Fruit fly (Drosophila melanogaster) whole organism, pupa: Measurements from ENCODE around the gene CG5290.

Experiments used
- CG10348 ChIP-seq: fragments of 200-800 bp; sonication (Bioruptor generic); IDR thresholded peaks from 2 replicates; pipeline ENCODE4 v1.3.6; 2022; ENCODE audit warnings: missing biosample characterization, missing genetic modification characterization
- CG12605 ChIP-seq: fragments of 200-800 bp; sonication (Bioruptor generic); IDR thresholded peaks from 2 replicates; pipeline ENCODE4 v1.3.6; 2022; ENCODE audit warnings: missing biosample characterization, missing genetic modification characterization
- CG13204 ChIP-seq: fragments of 200-800 bp; sonication (Bioruptor generic); optimal IDR thresholded peaks from 2 replicates; lab custom pipeline; 2018; ENCODE audit warnings: missing biosample characterization, mild to moderate bottlenecking, missing genetic modification characterization, moderate library complexity
- CG14655 ChIP-seq: fragments of 200-800 bp; sonication (Bioruptor generic); optimal IDR thresholded peaks from 3 replicates; lab custom pipeline; 2017; ENCODE audit warnings: mild to moderate bottlenecking, missing biosample characterization, missing genetic modification reagents, missing genetic modification characterization
- CG15710 ChIP-seq: fragments of 200-800 bp; sonication (Bioruptor generic); optimal IDR thresholded peaks from 2 replicates; lab custom pipeline; 2018; ENCODE audit warnings: missing biosample characterization, mild to moderate bottlenecking, missing genetic modification characterization, moderate library complexity
- CG17806 ChIP-seq: fragments of 200-800 bp; sonication (Bioruptor generic); optimal IDR thresholded peaks from 2 replicates; lab custom pipeline; 2018; ENCODE audit warnings: missing biosample characterization, mild to moderate bottlenecking, missing genetic modification characterization, moderate library complexity
- CG32121 ChIP-seq: fragments of 200-800 bp; sonication (Bioruptor generic); IDR thresholded peaks from 2 replicates; pipeline ENCODE4 v1.3.6; 2022; ENCODE audit warnings: missing biosample characterization, missing genetic modification characterization
- CG34367 ChIP-seq: fragments of 200-800 bp; sonication (Bioruptor generic); optimal IDR thresholded peaks from 2 replicates; lab custom pipeline; 2018; ENCODE audit warnings: missing biosample characterization, mild to moderate bottlenecking, missing genetic modification characterization
- CG4496 ChIP-seq: fragments of 200-800 bp; sonication (Bioruptor generic); IDR thresholded peaks from 3 replicates; pipeline ENCODE4 v1.3.6; 2022; ENCODE audit warnings: missing biosample characterization, missing genetic modification characterization
- CG8159 ChIP-seq: fragments of 200-800 bp; sonication (Bioruptor generic); optimal IDR thresholded peaks from 3 replicates; lab custom pipeline; 2018; ENCODE audit warnings: missing biosample characterization, mild to moderate bottlenecking, missing genetic modification characterization, moderate library complexity
- CG8301 ChIP-seq: fragments of 200-800 bp; sonication (Bioruptor generic); optimal IDR thresholded peaks from 2 replicates; lab custom pipeline; 2018; ENCODE audit warnings: missing biosample characterization, mild to moderate bottlenecking, missing genetic modification characterization
- CG9948 ChIP-seq: fragments of 200-800 bp; sonication (Bioruptor generic); optimal IDR thresholded peaks from 2 replicates; lab custom pipeline; 2018; ENCODE audit warnings: missing biosample characterization, mild to moderate bottlenecking, missing genetic modification characterization, moderate library complexity
- D1 ChIP-seq: fragments of 200-800 bp; sonication (Bioruptor generic); optimal IDR thresholded peaks from 2 replicates; lab custom pipeline; 2018; ENCODE audit warnings: missing biosample characterization, mild to moderate bottlenecking, missing genetic modification characterization, moderate library complexity
- EcR ChIP-seq: fragments of 200-800 bp; sonication (Bioruptor generic); optimal IDR thresholded peaks from 3 replicates; lab custom pipeline; 2019; ENCODE audit warnings: missing biosample characterization, missing genetic modification characterization, mild to moderate bottlenecking, moderate library complexity, missing genetic modification reagents
- Ets98B ChIP-seq: fragments of 200-800 bp; sonication (Bioruptor generic); IDR thresholded peaks from 2 replicates; pipeline ENCODE4 v1.3.6; 2022; ENCODE audit warnings: missing biosample characterization, missing genetic modification characterization
- Pif1A ChIP-seq: fragments of 200-800 bp; sonication (Bioruptor generic); optimal IDR thresholded peaks from 3 replicates; lab custom pipeline; 2016; ENCODE audit warnings: missing biosample characterization, missing genetic modification characterization
- Pif1B ChIP-seq: fragments of 200-800 bp; sonication (Bioruptor generic); optimal IDR thresholded peaks from 3 replicates; lab custom pipeline; 2016; ENCODE audit warnings: missing biosample characterization, missing genetic modification characterization
- Snoo ChIP-seq: fragments of 200-800 bp; sonication (Bioruptor generic); optimal IDR thresholded peaks from 3 replicates; lab custom pipeline; 2017; ENCODE audit warnings: missing biosample characterization, mild to moderate bottlenecking, missing genetic modification characterization, inconsistent platforms
- fd96Ca ChIP-seq: fragments of 200-800 bp; sonication (Bioruptor generic); IDR thresholded peaks from 3 replicates; pipeline ENCODE4 v1.3.6; 2022; ENCODE audit warnings: missing biosample characterization, missing genetic modification characterization
- gl ChIP-seq: fragments of 200-800 bp; sonication (Bioruptor generic); optimal IDR thresholded peaks from 2 replicates; lab custom pipeline; 2018; ENCODE audit warnings: missing biosample characterization, mild to moderate bottlenecking, missing genetic modification characterization
- rn ChIP-seq: fragments of 200-800 bp; sonication (Bioruptor generic); IDR thresholded peaks from 2 replicates; pipeline ENCODE4 v1.3.6; 2022; ENCODE audit warnings: missing biosample characterization, missing genetic modification characterization

The CG5290 gene

dm6 chr3L:17945422-17945821 lies 33.1 kb upstream of the CG5290 start:
- TF ChIP-seq CG9948 (no peak), CG8301 (tag; lab: Kevin White, UChicago) (no peak), fd96Ca (GFP tag; lab: Robert Waterston, UW) (no peak), CG15710 (tag; lab: Kevin White, UChicago) (no peak), CG14655 (GFP tag; lab: Kevin White, UChicago) (no peak), CG13204 (GFP tag; lab: Kevin White, UChicago) (no peak), Ets98B (GFP tag; lab: Robert Waterston, UW) (no peak), Pif1B (GFP tag; lab: Kevin White, UChicago) (no peak), CG4496 (GFP tag; lab: Robert Waterston, UW) (no peak)

- TF ChIP-seq EcR (GFP tag; lab: Kevin White, UChicago) (peak; percentile 20), CG34367 (tag; lab: Kevin White, UChicago) (no peak)
Measured at dm6 chr3L:17944614-17945013, 32.2 kb upstream of the CG5290 start.

- TF ChIP-seq Snoo (tag; lab: Kevin White, UChicago) = no peak
- TF ChIP-seq Pif1A = no peak
- no peak for TF ChIP-seq CG9948
- TF ChIP-seq, all 21 proteins: peak for 0
Measured at dm6 chr3L:17942449-17942848, 30.1 kb upstream of the CG5290 start.

DNA sequence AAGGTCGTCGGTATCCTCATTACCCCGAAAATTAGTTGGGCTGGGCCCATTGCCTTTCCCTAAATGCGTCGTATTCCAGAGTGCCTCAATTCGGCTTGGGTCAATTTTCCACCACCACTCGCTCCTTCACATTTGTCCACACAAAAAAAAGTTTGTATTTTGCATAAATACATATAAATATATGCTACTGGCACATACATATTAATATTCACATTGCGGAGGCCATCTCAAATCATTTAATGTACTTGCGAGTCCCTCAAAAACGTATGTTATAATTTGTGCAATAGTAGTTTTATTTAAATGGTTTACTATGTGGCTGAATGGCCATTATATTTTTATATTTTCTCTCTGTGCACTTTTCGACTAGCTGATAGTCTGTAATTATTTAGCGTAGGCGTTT lies 29.2 kb upstream of the CG5290 start:
- TF ChIP-seq CG12605 (GFP tag; lab: Robert Waterston, UW) (no peak), CG8301 (tag; lab: Kevin White, UChicago) (no peak), rn (GFP tag; lab: Robert Waterston, UW) (no peak), CG9948 (no peak), CG17806 (tag; lab: Kevin White, UChicago) (no peak), fd96Ca (GFP tag; lab: Robert Waterston, UW) (no peak), CG8159 (no peak), EcR (GFP tag; lab: Kevin White, UChicago) (no peak), CG14655 (GFP tag; lab: Kevin White, UChicago) (no peak), CG32121 (no peak), CG4496 (GFP tag; lab: Robert Waterston, UW) (no peak), Pif1B (GFP tag; lab: Kevin White, UChicago) (no peak), Pif1A (no peak), gl (tag; lab: Kevin White, UChicago) (no peak), CG13204 (GFP tag; lab: Kevin White, UChicago) (no peak), CG34367 (tag; lab: Kevin White, UChicago) (no peak), Ets98B (GFP tag; lab: Robert Waterston, UW) (no peak), CG15710 (tag; lab: Kevin White, UChicago) (no peak), CG10348 (no peak)

DNA sequence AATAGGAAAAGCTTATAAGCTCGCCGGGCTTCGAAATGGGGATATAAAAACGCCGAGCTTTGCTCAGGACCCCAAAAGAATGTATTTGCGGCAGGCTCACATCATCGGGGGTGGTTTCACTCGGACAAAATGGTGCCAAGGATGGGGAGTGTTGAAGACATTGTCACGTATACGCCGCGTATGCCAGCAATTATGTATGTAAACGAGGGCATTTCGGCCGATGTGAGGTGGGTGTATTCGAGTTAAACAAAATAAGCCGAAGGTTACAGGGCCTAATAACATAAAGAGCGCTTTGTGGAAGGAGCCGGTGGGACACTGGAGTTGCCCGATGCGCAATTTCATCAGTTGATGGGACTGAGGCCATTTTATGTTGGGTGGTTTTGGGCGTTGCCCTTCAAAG lies 28.6 kb upstream of the CG5290 start:
- no peak for TF ChIP-seq gl (tag; lab: Kevin White, UChicago)
- no peak for TF ChIP-seq rn (GFP tag; lab: Robert Waterston, UW)
- no peak for TF ChIP-seq CG4496 (GFP tag; lab: Robert Waterston, UW)
- no peak for TF ChIP-seq CG10348
- TF ChIP-seq Ets98B (GFP tag; lab: Robert Waterston, UW) = no peak
- no peak for TF ChIP-seq Snoo (tag; lab: Kevin White, UChicago)
- TF ChIP-seq CG17806 (tag; lab: Kevin White, UChicago) = no peak
- no peak for TF ChIP-seq CG14655 (GFP tag; lab: Kevin White, UChicago)
- no peak for TF ChIP-seq CG15710 (tag; lab: Kevin White, UChicago)
- no peak for TF ChIP-seq Pif1A
- no peak for TF ChIP-seq CG8159
- no peak for TF ChIP-seq fd96Ca (GFP tag; lab: Robert Waterston, UW)
- no peak for TF ChIP-seq CG12605 (GFP tag; lab: Robert Waterston, UW)
- TF ChIP-seq CG8301 (tag; lab: Kevin White, UChicago) = no peak
- TF ChIP-seq Pif1B (GFP tag; lab: Kevin White, UChicago) = no peak
- TF ChIP-seq CG34367 (tag; lab: Kevin White, UChicago) = no peak
- TF ChIP-seq CG32121 = no peak
- no peak for TF ChIP-seq CG13204 (GFP tag; lab: Kevin White, UChicago)
- TF ChIP-seq CG9948 = no peak
- no peak for TF ChIP-seq D1

dm6 chr3L:17939649-17940048 lies 27.3 kb upstream of the CG5290 start:
- no peak for TF ChIP-seq D1
- no peak for TF ChIP-seq fd96Ca (GFP tag; lab: Robert Waterston, UW)
- TF ChIP-seq EcR (GFP tag; lab: Kevin White, UChicago) = no peak
- no peak for TF ChIP-seq CG8301 (tag; lab: Kevin White, UChicago)
- TF ChIP-seq CG12605 (GFP tag; lab: Robert Waterston, UW) = no peak
- no peak for TF ChIP-seq CG17806 (tag; lab: Kevin White, UChicago)
- peak; percentile 75 for TF ChIP-seq Snoo (tag; lab: Kevin White, UChicago)
- no peak for TF ChIP-seq Ets98B (GFP tag; lab: Robert Waterston, UW)
- TF ChIP-seq CG34367 (tag; lab: Kevin White, UChicago) = no peak
- TF ChIP-seq CG14655 (GFP tag; lab: Kevin White, UChicago) = peak; percentile 2
- TF ChIP-seq Pif1B (GFP tag; lab: Kevin White, UChicago) = no peak
- TF ChIP-seq gl (tag; lab: Kevin White, UChicago) = no peak

- no peak for TF ChIP-seq CG14655 (GFP tag; lab: Kevin White, UChicago)
- TF ChIP-seq Pif1B (GFP tag; lab: Kevin White, UChicago) = no peak
- TF ChIP-seq CG12605 (GFP tag; lab: Robert Waterston, UW) = no peak
- no peak for TF ChIP-seq CG13204 (GFP tag; lab: Kevin White, UChicago)
- TF ChIP-seq rn (GFP tag; lab: Robert Waterston, UW) = no peak
- no peak for TF ChIP-seq gl (tag; lab: Kevin White, UChicago)
- TF ChIP-seq CG17806 (tag; lab: Kevin White, UChicago) = no peak
- no peak for TF ChIP-seq CG9948
- no peak for TF ChIP-seq CG4496 (GFP tag; lab: Robert Waterston, UW)
- no peak for TF ChIP-seq EcR (GFP tag; lab: Kevin White, UChicago)
- TF ChIP-seq Pif1A = no peak
- no peak for TF ChIP-seq CG32121
- TF ChIP-seq Snoo (tag; lab: Kevin White, UChicago) = no peak
- TF ChIP-seq fd96Ca (GFP tag; lab: Robert Waterston, UW) = no peak
- TF ChIP-seq Ets98B (GFP tag; lab: Robert Waterston, UW) = no peak
- TF ChIP-seq CG34367 (tag; lab: Kevin White, UChicago) = no peak
- TF ChIP-seq CG8159 = no peak
- no peak for TF ChIP-seq CG10348
- TF ChIP-seq D1 = no peak
Measured at dm6 chr3L:17938622-17939021, 26.3 kb upstream of the CG5290 start.
